Fruit fly (Drosophila melanogaster) whole organism, embryonic: ENCODE results near the gene CG13676.

Experiments used
- BEAF-32 ChIP-seq: fragments of 200-800 bp; sonication (Bioruptor generic); optimal IDR thresholded peaks from 3 replicates; lab custom pipeline; 2017; ENCODE audit warnings: missing biosample characterization, missing genetic modification characterization, mild to moderate bottlenecking, moderate library complexity, missing genetic modification reagents
- CG10267 ChIP-seq: fragments of 200-800 bp; sonication (Bioruptor generic); optimal IDR thresholded peaks from 2 replicates; lab custom pipeline; 2018; ENCODE audit warnings: missing biosample characterization, mild to moderate bottlenecking, missing genetic modification characterization, moderate library complexity
- CG12104 ChIP-seq: fragments of 200-800 bp; sonication (Bioruptor generic); optimal IDR thresholded peaks from 3 replicates; lab custom pipeline; 2016; ENCODE audit warnings: missing biosample characterization, missing genetic modification characterization
- CG13424 ChIP-seq: fragments of 200-800 bp; sonication (Bioruptor generic); optimal IDR thresholded peaks from 2 replicates; lab custom pipeline; 2019; ENCODE audit warnings: missing biosample characterization, mild to moderate bottlenecking, missing genetic modification characterization, moderate library complexity
- CG15269 ChIP-seq: fragments of 200-800 bp; sonication (Bioruptor generic); optimal IDR thresholded peaks from 2 replicates; lab custom pipeline; 2018; ENCODE audit warnings: missing biosample characterization, mild to moderate bottlenecking, missing genetic modification characterization, moderate library complexity
- CG16863 ChIP-seq: fragments of 200-800 bp; sonication (Bioruptor generic); optimal IDR thresholded peaks from 3 replicates; lab custom pipeline; 2016; ENCODE audit warnings: missing biosample characterization, missing genetic modification characterization
- CG17186 ChIP-seq: fragments of 200-800 bp; sonication (Bioruptor generic); optimal IDR thresholded peaks from 3 replicates; lab custom pipeline; 2017; ENCODE audit warnings: missing biosample characterization, missing genetic modification reagents, missing genetic modification characterization
- CG17361 ChIP-seq: fragments of 200-800 bp; sonication (Bioruptor generic); IDR thresholded peaks from 3 replicates; pipeline ENCODE4 v1.3.6; 2022; ENCODE audit warnings: missing biosample characterization, missing genetic modification characterization
- CG18262 ChIP-seq: fragments of 200-800 bp; optimal IDR thresholded peaks from 3 replicates; lab custom pipeline; 2019; ENCODE audit warnings: missing biosample characterization, mild to moderate bottlenecking, missing genetic modification characterization, moderate library complexity
- CG1832 ChIP-seq: fragments of 200-800 bp; sonication (Bioruptor generic); optimal IDR thresholded peaks from 2 replicates; lab custom pipeline; 2017; ENCODE audit warnings: missing biosample characterization, mild to moderate bottlenecking, missing genetic modification characterization, inconsistent platforms
- CG31388 ChIP-seq: fragments of 200-800 bp; sonication (Bioruptor generic); optimal IDR thresholded peaks from 2 replicates; lab custom pipeline; 2016; ENCODE audit warnings: missing biosample characterization, missing genetic modification characterization
- CG3995 ChIP-seq: fragments of 200-800 bp; sonication (Bioruptor generic); optimal IDR thresholded peaks from 3 replicates; lab custom pipeline; 2016; ENCODE audit warnings: missing biosample characterization, missing genetic modification characterization
- CG4730 ChIP-seq: fragments of 200-800 bp; sonication (Bioruptor generic); IDR thresholded peaks from 2 replicates; pipeline ENCODE4 v1.3.6; 2022; ENCODE audit warnings: missing biosample characterization, missing genetic modification characterization
- CG7556 ChIP-seq: fragments of 200-800 bp; sonication (Bioruptor generic); optimal IDR thresholded peaks from 2 replicates; lab custom pipeline; 2017; ENCODE audit warnings: missing biosample characterization, mild to moderate bottlenecking, missing genetic modification characterization
- Dll ChIP-seq: fragments of 200-800 bp; sonication (Bioruptor generic); IDR thresholded peaks from 4 replicates; pipeline ENCODE4 v1.3.6; 2022; ENCODE audit warnings: missing biosample characterization, missing genetic modification characterization; ENCODE audit not compliant: partially characterized antibody
- Doc2 ChIP-seq: fragments of 200-800 bp; sonication (Bioruptor generic); IDR thresholded peaks from 2 replicates; pipeline ENCODE4 v1.3.6; 2022; ENCODE audit warnings: missing biosample characterization, missing genetic modification characterization
- Fer3 ChIP-seq: fragments of 200-800 bp; sonication (Bioruptor generic); optimal IDR thresholded peaks from 2 replicates; lab custom pipeline; 2018; ENCODE audit warnings: missing biosample characterization, mild to moderate bottlenecking, missing genetic modification characterization, moderate library complexity
- Hey ChIP-seq: fragments of 200-800 bp; sonication (Bioruptor generic); optimal IDR thresholded peaks from 3 replicates; lab custom pipeline; 2018; ENCODE audit warnings: missing biosample characterization, mild to moderate bottlenecking, missing genetic modification characterization
- HmgD ChIP-seq: fragments of 200-800 bp; sonication (Bioruptor generic); optimal IDR thresholded peaks from 3 replicates; lab custom pipeline; 2016; ENCODE audit warnings: missing biosample characterization, missing genetic modification characterization
- Hr78 ChIP-seq, 2 experiments: fragments of 200-800 bp in 1 of 2; fragments of >200 bp in 1 of 2; sonication (Bioruptor generic) in 1 of 2; optimal IDR thresholded peaks; 2 replicates each; lab custom pipeline; 2017 to 2019; ENCODE audit warnings: missing biosample characterization in 2 of 2, missing genetic modification characterization in 2 of 2, mild to moderate bottlenecking in 1 of 2, moderate library complexity in 1 of 2
- Max ChIP-seq: fragments of 200-800 bp; sonication (Bioruptor generic); optimal IDR thresholded peaks from 2 replicates; lab custom pipeline; 2016; ENCODE audit warnings: missing biosample characterization, mild to moderate bottlenecking, missing genetic modification characterization
- NK7.1 ChIP-seq: fragments of 200-800 bp; sonication (Bioruptor generic); optimal IDR thresholded peaks from 3 replicates; lab custom pipeline; 2016; ENCODE audit warnings: missing biosample characterization, missing genetic modification characterization
- Nf-YC ChIP-seq: fragments of 200-800 bp; optimal IDR thresholded peaks from 3 replicates; lab custom pipeline; 2019; ENCODE audit warnings: missing biosample characterization, mild to moderate bottlenecking, missing genetic modification characterization, moderate library complexity
- Oli ChIP-seq: fragments of 200-800 bp; sonication (Bioruptor generic); optimal IDR thresholded peaks from 2 replicates; lab custom pipeline; 2018; ENCODE audit warnings: missing biosample characterization, mild to moderate bottlenecking, missing genetic modification characterization, moderate library complexity
- Ravus ChIP-seq: fragments of 200-800 bp; sonication (Bioruptor generic); IDR thresholded peaks from 2 replicates; pipeline ENCODE4 v1.3.6; 2022; ENCODE audit warnings: missing biosample characterization, missing genetic modification characterization
- Sry-δ ChIP-seq: fragments of 200-800 bp; sonication (Bioruptor generic); optimal IDR thresholded peaks from 2 replicates; lab custom pipeline; 2016; ENCODE audit warnings: missing biosample characterization, missing genetic modification characterization
- Tbp ChIP-seq: fragments of >200 bp; optimal IDR thresholded peaks from 2 replicates; lab custom pipeline; 2018; ENCODE audit warnings: missing biosample characterization, missing genetic modification characterization
- bab2 ChIP-seq: fragments of 200-800 bp; sonication (Bioruptor generic); optimal IDR thresholded peaks from 2 replicates; lab custom pipeline; 2016; ENCODE audit warnings: missing biosample characterization, missing genetic modification characterization
- bbx ChIP-seq: fragments of 200-800 bp; sonication (Bioruptor generic); IDR thresholded peaks from 2 replicates; pipeline ENCODE4 v1.3.6; 2022; ENCODE audit warnings: missing biosample characterization, missing genetic modification characterization; ENCODE audit not compliant: partially characterized antibody
- crc ChIP-seq: fragments of 200-800 bp; sonication (Bioruptor generic); optimal IDR thresholded peaks from 2 replicates; lab custom pipeline; 2016; ENCODE audit warnings: missing biosample characterization, missing genetic modification characterization
- cwo ChIP-seq: fragments of 200-800 bp; sonication (Bioruptor generic); optimal IDR thresholded peaks from 3 replicates; lab custom pipeline; 2017; ENCODE audit warnings: missing biosample characterization, missing genetic modification characterization, mild to moderate bottlenecking, moderate library complexity, missing genetic modification reagents
- da ChIP-seq: fragments of 200-800 bp; sonication (Bioruptor generic); optimal IDR thresholded peaks from 2 replicates; lab custom pipeline; 2016; ENCODE audit warnings: missing biosample characterization, missing genetic modification characterization
- dysf ChIP-seq: fragments of 200-800 bp; sonication (Bioruptor generic); IDR thresholded peaks from 3 replicates; pipeline ENCODE4 v1.3.6; 2022; ENCODE audit warnings: missing biosample characterization, missing genetic modification characterization
- ewg ChIP-seq: fragments of 200-800 bp; sonication (Bioruptor generic); optimal IDR thresholded peaks from 3 replicates; lab custom pipeline; 2017; ENCODE audit warnings: mild to moderate bottlenecking, missing biosample characterization, missing genetic modification reagents, missing genetic modification characterization
- fd96Cb ChIP-seq: fragments of 200-800 bp; sonication (Bioruptor generic); optimal IDR thresholded peaks from 2 replicates; lab custom pipeline; 2018; ENCODE audit warnings: missing biosample characterization, mild to moderate bottlenecking, missing genetic modification characterization, moderate library complexity
- gfzf ChIP-seq: fragments of 200-800 bp; sonication (Bioruptor generic); optimal IDR thresholded peaks from 2 replicates; lab custom pipeline; 2016; ENCODE audit warnings: missing biosample characterization, mild to moderate bottlenecking, missing genetic modification characterization, moderate library complexity
- gt ChIP-seq: fragments of 200-800 bp; sonication (Bioruptor generic); IDR thresholded peaks from 2 replicates; pipeline ENCODE4 v1.3.6; 2022; ENCODE audit warnings: missing biosample characterization, missing genetic modification characterization
- nmo ChIP-seq: fragments of 200-800 bp; sonication (Bioruptor generic); optimal IDR thresholded peaks from 2 replicates; lab custom pipeline; 2018; ENCODE audit warnings: missing biosample characterization, mild to moderate bottlenecking, missing genetic modification characterization, moderate library complexity
- odd ChIP-seq: fragments of 200-800 bp; sonication (Bioruptor generic); optimal IDR thresholded peaks from 2 replicates; lab custom pipeline; 2017; ENCODE audit warnings: missing biosample characterization, mild to moderate bottlenecking, missing genetic modification characterization
- phol ChIP-seq: fragments of 200-800 bp; sonication (Bioruptor generic); optimal IDR thresholded peaks from 3 replicates; lab custom pipeline; 2018; ENCODE audit warnings: missing biosample characterization, mild to moderate bottlenecking, missing genetic modification characterization, moderate library complexity
- sc ChIP-seq, 3 experiments: fragments of >200 bp in 2 of 3; fragments of 200-800 bp in 1 of 3; sonication (Bioruptor generic) in 1 of 3; optimal IDR thresholded peaks; 2 replicates in 2 of 3; 3 replicates in 1 of 3; lab custom pipeline; 2017; ENCODE audit warnings: mild to moderate bottlenecking in 1 of 3, missing biosample characterization in 1 of 3, missing genetic modification characterization in 1 of 3, missing genetic modification reagents in 1 of 3
- sens ChIP-seq: fragments of 200-800 bp; sonication (Bioruptor generic); peaks from one replicate; lab custom pipeline; 2016; ENCODE audit warnings: missing biosample characterization, missing genetic modification characterization
- so ChIP-seq: fragments of 200-800 bp; sonication (Bioruptor generic); IDR thresholded peaks from 3 replicates; pipeline ENCODE4 v1.3.6; 2022; ENCODE audit warnings: missing biosample characterization, missing genetic modification characterization
- tin ChIP-seq: fragments of 200-800 bp; sonication (Bioruptor generic); optimal IDR thresholded peaks from 3 replicates; lab custom pipeline; 2016; ENCODE audit warnings: missing biosample characterization, missing genetic modification characterization
- toy ChIP-seq: fragments of 200-800 bp; sonication (Bioruptor generic); IDR thresholded peaks from 2 replicates; pipeline ENCODE4 v1.3.6; 2022; ENCODE audit warnings: missing biosample characterization, missing genetic modification characterization
- trh ChIP-seq: fragments of 200-800 bp; sonication (Bioruptor generic); optimal IDR thresholded peaks from 2 replicates; lab custom pipeline; 2016; ENCODE audit warnings: missing biosample characterization, missing genetic modification characterization
- tup ChIP-seq: fragments of 200-800 bp; sonication (Bioruptor generic); optimal IDR thresholded peaks from 2 replicates; lab custom pipeline; 2016; ENCODE audit warnings: missing biosample characterization, mild to moderate bottlenecking, missing genetic modification characterization, moderate library complexity
- zen ChIP-seq: fragments of 200-800 bp; sonication (Bioruptor generic); optimal IDR thresholded peaks from 3 replicates; lab custom pipeline; 2018; ENCODE audit warnings: missing biosample characterization, mild to moderate bottlenecking, missing genetic modification characterization, moderate library complexity

CG13676 gene

DNA sequence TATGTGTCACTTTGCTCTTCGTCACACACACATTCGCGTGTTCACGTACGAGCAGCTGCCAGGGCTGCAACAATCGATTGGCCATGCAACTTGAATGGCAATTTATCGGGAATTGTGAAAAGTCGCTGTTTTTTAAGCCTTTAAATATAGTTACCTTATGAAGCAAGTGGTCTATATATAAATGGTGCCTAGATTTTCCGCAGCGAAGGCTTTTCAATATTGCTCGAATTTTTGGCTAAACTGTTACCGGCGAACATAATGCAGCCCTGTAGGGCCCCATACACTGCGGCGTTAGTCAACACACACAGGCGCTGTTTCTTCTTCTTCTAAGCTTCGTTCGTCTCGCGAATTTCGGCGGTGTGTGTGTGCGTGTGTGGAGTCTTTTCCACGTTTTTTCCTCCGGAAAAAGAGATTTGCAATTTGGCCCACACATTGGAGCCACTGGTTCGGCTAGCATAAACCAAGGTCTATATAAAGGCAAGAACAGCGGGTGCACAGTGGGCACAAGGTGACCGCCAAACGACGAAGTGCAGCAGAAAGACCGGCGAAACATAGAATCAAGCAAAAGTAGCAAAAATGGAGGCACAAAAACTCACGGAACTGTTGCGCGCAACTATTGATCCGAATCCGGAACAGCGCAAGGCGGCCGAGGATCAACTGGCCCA is 35.6 kb downstream of the CG13676 start, which contains the start of the genes Arp3 and msk (continued):
- TF ChIP-seq CG16863 (peak; percentile 85), CG31388 (GFP tag; lab: Kevin White, UChicago) (peak; percentile 58), Tbp (GFP tag; lab: Kevin White, UChicago) (no peak), CG3995 (GFP tag; lab: Kevin White, UChicago) (peak; percentile 99), Doc2 (no peak), Ravus (GFP tag; lab: Robert Waterston, UW) (no peak; the same call in 1 of the 2 replicates), odd (GFP tag; lab: Kevin White, UChicago) (no peak), tin (GFP tag; lab: Kevin White, UChicago) (peak; percentile 89), dysf (peak; percentile 76), CG10267 (peak; percentile 99), Max (GFP tag; lab: Kevin White, UChicago) (peak; percentile 90), CG13424 (tag; lab: Kevin White, UChicago) (peak; percentile 77), sens (peak; percentile 97), trh (peak; percentile 66), crc (peak; percentile 82), nmo (GFP tag; lab: Kevin White, UChicago) (peak; percentile 90), BEAF-32 (GFP tag; lab: Kevin White, UChicago) (peak; percentile 64), Hey (tag; lab: Kevin White, UChicago) (no peak), NK7.1 (GFP tag; lab: Kevin White, UChicago) (peak; percentile 69), CG17186 (peak; percentile 84), bbx (GFP tag; lab: Robert Waterston, UW) (no peak), fd96Cb (tag; lab: Kevin White, UChicago) (peak; percentile 65), Sry-δ (peak; percentile 81), cwo (GFP tag; lab: Kevin White, UChicago) (peak; percentile 61), HmgD (GFP tag; lab: Kevin White, UChicago) (peak; percentile 97), CG17361 (peak; percentile 74), Fer3 (tag; lab: Kevin White, UChicago) (peak; percentile 74), toy (no peak; the same call in 1 of the 2 replicates), so (GFP tag; lab: Robert Waterston, UW) (no peak; the same call in 2 of the 3 replicates), gt (GFP tag; lab: Robert Waterston, UW) (0 out of 2 replicates have a peak, but pooled peaks have one; percentile 11), CG12104 (GFP tag; lab: Kevin White, UChicago) (peak; percentile 64), gfzf (GFP tag; lab: Kevin White, UChicago) (peak; percentile 47), bab2 (peak; percentile 91), CG1832 (no peak), Nf-YC (tag; lab: Kevin White, UChicago) (peak; percentile 81), Oli (tag; lab: Kevin White, UChicago) (no peak), zen (tag; lab: Kevin White, UChicago) (peak; percentile 56), CG18262 (tag; lab: Kevin White, UChicago) (peak; percentile 54), da (GFP tag; lab: Kevin White, UChicago) (peak; percentile 79), sc (optimal IDR thresholded peaks at IDR 0.05; lab: Kevin White, UChicago) (no peak), sc (GFP tag; optimal IDR thresholded peaks at IDR 0.05; lab: Kevin White, UChicago) (peak; percentile 41), CG7556 (peak; percentile 55), Hr78 (GFP tag; optimal IDR thresholded peaks at IDR 0.05; lab: Kevin White, UChicago) (no peak), ewg (peak; percentile 60), tup (GFP tag; lab: Kevin White, UChicago) (peak; percentile 78), phol (tag; lab: Kevin White, UChicago) (peak; percentile 88), CG4730 (GFP tag; lab: Robert Waterston, UW) (0 out of 2 replicates have a peak, but pooled peaks have one; percentile 37), Dll (GFP tag; lab: Robert Waterston, UW) (peak; percentile 53; the same call in 2 of the 4 replicates), CG15269 (no peak)
